Worm (Caenorhabditis elegans) whole organism, L4 larva: Measurements from ENCODE around the gene rib-1.

Experiments
- F37D6.2 ChIP-seq: sonication (generic microtip); optimal IDR thresholded peaks from 2 replicates; lab custom pipeline; 2016; ENCODE audit warnings: mild to moderate bottlenecking, missing genetic modification characterization, missing compliant biosample characterization
- F49E8.2 ChIP-seq: sonication (generic microtip); optimal IDR thresholded peaks from 2 replicates; lab custom pipeline; 2016; ENCODE audit warnings: missing compliant biosample characterization, mild to moderate bottlenecking, missing genetic modification characterization, borderline replicate concordance
- R02D3.7 ChIP-seq: fragments of 150-350 bp; sonication (generic microtip); optimal IDR thresholded peaks from 3 replicates; lab custom pipeline; 2014; ENCODE audit warnings: missing biosample characterization, missing genetic modification characterization
- Y105C5A.15 ChIP-seq: fragments of 200-800 bp; sonication (Bioruptor generic); IDR thresholded peaks from 2 replicates; pipeline ENCODE4 v1.3.6; 2022; ENCODE audit warnings: missing genetic modification characterization, missing compliant biosample characterization
- ZK337.2 ChIP-seq: fragments of 200-800 bp; sonication (Bioruptor generic); IDR thresholded peaks from 2 replicates; pipeline ENCODE4 v1.3.6; 2022; ENCODE audit warnings: missing genetic modification reagents, missing genetic modification characterization, missing compliant biosample characterization
- ZK546.5 ChIP-seq, 2 experiments: sonication (generic microtip); optimal IDR thresholded peaks; 2 replicates each; lab custom pipeline; 2017; ENCODE audit warnings: missing biosample characterization in 2 of 2, missing genetic modification characterization in 2 of 2
- attf-4 ChIP-seq: sonication (generic microtip); optimal IDR thresholded peaks from 3 replicates; lab custom pipeline; 2017; ENCODE audit warnings: missing biosample characterization, missing genetic modification characterization
- ceh-20 ChIP-seq: fragments of 200-800 bp; sonication (Bioruptor generic); IDR thresholded peaks from 2 replicates; pipeline ENCODE4 v1.3.6; 2022; ENCODE audit warnings: missing genetic modification reagents, missing genetic modification characterization, missing compliant biosample characterization
- ceh-62 ChIP-seq: sonication (generic microtip); optimal IDR thresholded peaks from 2 replicates; lab custom pipeline; 2017; ENCODE audit warnings: missing biosample characterization, missing genetic modification characterization
- cey-2 ChIP-seq: sonication (generic microtip); optimal IDR thresholded peaks from 3 replicates; lab custom pipeline; 2017; ENCODE audit warnings: missing genetic modification characterization, mild to moderate bottlenecking, missing compliant biosample characterization, antibody characterized with exemption, borderline replicate concordance; ENCODE audit not compliant: insufficient read depth
- ctbp-1 ChIP-seq: fragments of 200-800 bp; sonication (Bioruptor generic); IDR thresholded peaks from 2 replicates; pipeline ENCODE4 v1.3.6; 2022; ENCODE audit warnings: missing genetic modification reagents, missing genetic modification characterization, missing compliant biosample characterization
- daf-12 ChIP-seq: fragments of 150-350 bp; optimal IDR thresholded peaks from 2 replicates; lab custom pipeline; 2014; ENCODE audit warnings: missing biosample characterization, missing genetic modification reagents, missing genetic modification characterization
- daf-16 ChIP-seq, 3 experiments: sonication (generic microtip); optimal IDR thresholded peaks; 2 replicates each; lab custom pipeline; 2016 to 2017; ENCODE audit warnings: missing genetic modification characterization in 3 of 3, missing genetic modification reagents in 3 of 3, mild to moderate bottlenecking in 2 of 3, missing compliant biosample characterization in 2 of 3, missing biosample characterization in 1 of 3, moderate library complexity in 1 of 3
- daf-19 ChIP-seq: fragments of 200-800 bp; sonication (Bioruptor generic); conservative IDR thresholded peaks from 2 replicates; pipeline ENCODE4 v1.3.6; 2022; ENCODE audit warnings: missing genetic modification characterization, missing compliant biosample characterization
- dmd-8 ChIP-seq: fragments of 200-800 bp; sonication (Bioruptor generic); IDR thresholded peaks from 2 replicates; pipeline ENCODE4 v1.3.6; 2022; ENCODE audit warnings: missing genetic modification characterization, missing compliant biosample characterization
- dpl-1 ChIP-seq: fragments of 150-350 bp; optimal IDR thresholded peaks from 2 replicates; lab custom pipeline; 2014; ENCODE audit warnings: missing biosample characterization, missing genetic modification reagents, missing genetic modification characterization
- duxl-1 ChIP-seq: sonication (generic microtip); optimal IDR thresholded peaks from 2 replicates; lab custom pipeline; 2016; ENCODE audit warnings: mild to moderate bottlenecking, missing genetic modification characterization, moderate library complexity, missing compliant biosample characterization; ENCODE audit not compliant: poor library complexity
- dve-1 ChIP-seq: sonication (generic microtip); optimal IDR thresholded peaks from 2 replicates; lab custom pipeline; 2017; ENCODE audit warnings: antibody characterized with exemption, mild to moderate bottlenecking, missing genetic modification characterization, missing compliant biosample characterization; ENCODE audit not compliant: insufficient read depth
- egl-43 ChIP-seq: fragments of 200-800 bp; sonication (Bioruptor generic); IDR thresholded peaks from 2 replicates; pipeline ENCODE4 v1.3.6; 2022; ENCODE audit warnings: missing genetic modification reagents, missing genetic modification characterization, missing compliant biosample characterization
- hif-1 ChIP-seq, 2 experiments: sonication (generic microtip); optimal IDR thresholded peaks; 2 replicates each; lab custom pipeline; 2016 to 2017; ENCODE audit warnings: missing compliant biosample characterization in 2 of 2, missing genetic modification characterization in 2 of 2, missing genetic modification reagents in 2 of 2, missing genotype in 2 of 2, mild to moderate bottlenecking in 1 of 2
- hmg-1.1 ChIP-seq: fragments of 200-800 bp; sonication (Bioruptor generic); IDR thresholded peaks from 2 replicates; pipeline ENCODE4 v1.3.6; 2022; ENCODE audit warnings: missing genetic modification reagents, missing genetic modification characterization, missing compliant biosample characterization
- lim-7 ChIP-seq: fragments of 200-800 bp; sonication (Bioruptor generic); IDR thresholded peaks from 2 replicates; pipeline ENCODE4 v1.3.6; 2022; ENCODE audit warnings: missing genetic modification characterization, missing compliant biosample characterization
- lin-1 ChIP-seq: fragments of 200-800 bp; sonication (Bioruptor generic); IDR thresholded peaks from 2 replicates; pipeline ENCODE4 v1.3.6; 2022; ENCODE audit warnings: missing genetic modification reagents, missing genetic modification characterization, missing compliant biosample characterization
- lin-15B ChIP-seq: fragments of 150-350 bp; sonication (generic microtip); optimal IDR thresholded peaks from 3 replicates; lab custom pipeline; 2014; ENCODE audit warnings: missing biosample characterization, missing genetic modification characterization
- lin-38 ChIP-seq: fragments of 200-800 bp; sonication (Bioruptor generic); IDR thresholded peaks from 2 replicates; pipeline ENCODE4 v1.3.6; 2022; ENCODE audit warnings: missing genetic modification reagents, missing genetic modification characterization, missing compliant biosample characterization
- lsy-2 ChIP-seq, 2 experiments: fragments of 150-350 bp in 1 of 2; sonication (generic microtip) in 1 of 2; optimal IDR thresholded peaks; 2 replicates each; lab custom pipeline; 2014 to 2017; ENCODE audit warnings: missing biosample characterization in 2 of 2, missing genetic modification characterization in 2 of 2
- madf-5 ChIP-seq, 2 experiments: fragments of 200-800 bp; sonication (Bioruptor generic); IDR thresholded peaks; 2 replicates each; pipeline ENCODE4 v1.3.6; 2022; ENCODE audit warnings: missing compliant biosample characterization in 2 of 2, missing genetic modification characterization in 2 of 2
- madf-9 ChIP-seq: fragments of 200-800 bp; sonication (Bioruptor generic); conservative IDR thresholded peaks from 2 replicates; pipeline ENCODE4 v1.3.6; 2022; ENCODE audit warnings: missing genetic modification reagents, missing genetic modification characterization, missing compliant biosample characterization
- mep-1 ChIP-seq: fragments of 150-350 bp; sonication (generic microtip); optimal IDR thresholded peaks from 3 replicates; lab custom pipeline; 2014; ENCODE audit warnings: missing biosample characterization, missing genetic modification characterization
- mes-2 ChIP-seq: sonication (generic microtip); optimal IDR thresholded peaks from 2 replicates; lab custom pipeline; 2016; ENCODE audit warnings: missing genotype, mild to moderate bottlenecking, missing genetic modification characterization, missing compliant biosample characterization; ENCODE audit not compliant: poor library complexity, severe bottlenecking
- mxl-3 ChIP-seq: fragments of 200-800 bp; sonication (Bioruptor generic); optimal IDR thresholded peaks from 2 replicates; lab custom pipeline; 2018; ENCODE audit warnings: mild to moderate bottlenecking, missing genetic modification characterization, missing compliant biosample characterization
- nhr-25 ChIP-seq: sonication (generic microtip); optimal IDR thresholded peaks from 2 replicates; lab custom pipeline; 2017; ENCODE audit warnings: missing genetic modification characterization, mild to moderate bottlenecking, missing compliant biosample characterization, antibody characterized with exemption, moderate library complexity, borderline replicate concordance; ENCODE audit not compliant: insufficient read depth
- nhr-6 ChIP-seq: fragments of 150-350 bp; optimal IDR thresholded peaks from 2 replicates; lab custom pipeline; 2014; ENCODE audit warnings: missing biosample characterization, missing genetic modification characterization
- nhr-77 ChIP-seq: fragments of 150-350 bp; optimal IDR thresholded peaks from 2 replicates; lab custom pipeline; 2014; ENCODE audit warnings: missing biosample characterization, missing genetic modification characterization
- pha-4 ChIP-seq, 2 experiments: fragments of 150-350 bp in 1 of 2; fragments of 200-800 bp in 1 of 2; sonication (Bioruptor generic) in 1 of 2; IDR thresholded peaks in 1 of 2; optimal IDR thresholded peaks in 1 of 2; 2 replicates each; pipeline versions ENCODE4 v1.3.6 to Lab custom; 2014 to 2022; ENCODE audit warnings: missing genetic modification characterization in 2 of 2, missing genetic modification reagents in 2 of 2, missing biosample characterization in 1 of 2, missing compliant biosample characterization in 1 of 2
- rbr-2 ChIP-seq: sonication (generic microtip); optimal IDR thresholded peaks from 2 replicates; lab custom pipeline; 2016; ENCODE audit warnings: missing genotype, missing genetic modification characterization, missing compliant biosample characterization
- snpc-1.2 ChIP-seq: fragments of 200-800 bp; sonication (Bioruptor generic); IDR thresholded peaks from 2 replicates; pipeline ENCODE4 v1.3.6; 2022; ENCODE audit warnings: missing genetic modification reagents, missing genetic modification characterization, missing compliant biosample characterization
- snpc-4 ChIP-seq: fragments of 150-350 bp; optimal IDR thresholded peaks from 2 replicates; lab custom pipeline; 2014; ENCODE audit warnings: missing biosample characterization, missing genetic modification characterization
- tra-1 ChIP-seq: fragments of 200-800 bp; sonication (Bioruptor generic); IDR thresholded peaks from 2 replicates; pipeline ENCODE4 v1.3.6; 2022; ENCODE audit warnings: missing genetic modification reagents, missing genetic modification characterization, missing compliant biosample characterization
- unc-130 ChIP-seq: sonication (generic microtip); optimal IDR thresholded peaks from 2 replicates; lab custom pipeline; 2016; ENCODE audit warnings: missing genetic modification reagents, missing genetic modification characterization, missing compliant biosample characterization
- unc-39 ChIP-seq: sonication (generic microtip); optimal IDR thresholded peaks from 2 replicates; lab custom pipeline; 2017; ENCODE audit warnings: missing biosample characterization, missing genetic modification characterization
- unc-62 ChIP-seq, 3 experiments: fragments of 150-350 bp in 1 of 3; sonication (generic microtip); optimal IDR thresholded peaks in 2 of 3; peaks in 1 of 3; 1 replicate in 1 of 3; 2 replicates in 2 of 3; lab custom pipeline; 2014 to 2017; ENCODE audit warnings: missing biosample characterization in 3 of 3, missing genetic modification characterization in 3 of 3, missing genetic modification reagents in 3 of 3, missing genotype in 1 of 3

rib-1 gene

ce11 chrIV:11592820-11593219 is 14.2 kb downstream of the rib-1 start:
- TF ChIP-seq mes-2 (tag; lab: Kevin White, UChicago) (peak; percentile 95), hif-1 (tag; optimal IDR thresholded peaks at IDR 0.05; lab: Kevin White, UChicago) (peak in 1 of 2 experiments; percentile 64), duxl-1 (peak; percentile 31), mxl-3 (GFP tag; lab: Kevin White, UChicago) (no peak), lin-1 (GFP tag; lab: Robert Waterston, UW) (0 out of 2 replicates have a peak, but pooled peaks have one; percentile 25), madf-9 (GFP tag; lab: Robert Waterston, UW) (0 out of 2 replicates have a peak, but pooled peaks have one; percentile 18), unc-130 (GFP tag; lab: Kevin White, UChicago) (peak; percentile 52), nhr-6 (tag; lab: Kevin White, UChicago) (peak; percentile 44), daf-12 (tag; lab: Kevin White, UChicago) (no peak), dve-1 (tag; lab: Kevin White, UChicago) (peak; percentile 38), ctbp-1 (GFP tag; lab: Robert Waterston, UW) (no peak), snpc-1.2 (0 out of 2 replicates have a peak, but pooled peaks have one; percentile 41), lsy-2 (tag; optimal IDR thresholded peaks at IDR 0.05; lab: Kevin White, UChicago) (peak in 1 of 2 experiments; percentile 69), R02D3.7 (tag; lab: Kevin White, UChicago) (no peak), lin-38 (GFP tag; lab: Robert Waterston, UW) (peak; percentile 49), dpl-1 (GFP tag; lab: Kevin White, UChicago) (peak; percentile 29), daf-16 (GFP tag; optimal IDR thresholded peaks at IDR 0.05; lab: Kevin White, UChicago) (no peak), daf-16 (tag; optimal IDR thresholded peaks at IDR 0.05; lab: Kevin White, UChicago) (peak; percentile 19), ceh-20 (0 out of 2 replicates have a peak, but pooled peaks have one; percentile 14)

ce11 chrIV:11593415-11594190 is 15.0 kb downstream of the rib-1 start, which contains the start of gene F40F11.3:
Gene F40F11.3, minus strand, starts transcription at chrIV:11594003.
- TF ChIP-seq lin-15B (tag; lab: Kevin White, UChicago), result no peak
- TF ChIP-seq daf-19 (GFP tag; lab: Robert Waterston, UW), result peak; percentile 62
- TF ChIP-seq ZK546.5 (tag; optimal IDR thresholded peaks at IDR 0.05; lab: Kevin White, UChicago), result peak in 1 of 2 experiments; percentile 17
- peak; percentile 86 for TF ChIP-seq rbr-2 (tag; lab: Kevin White, UChicago)
- TF ChIP-seq hmg-1.1 (GFP tag; lab: Robert Waterston, UW), result peak; percentile 95
- TF ChIP-seq F37D6.2 (tag; lab: Kevin White, UChicago), result peak; percentile 68
- no peak for TF ChIP-seq unc-39 (tag; lab: Kevin White, UChicago)
- peak in 1 of 2 experiments; percentile 99 for TF ChIP-seq unc-62 (GFP tag; optimal IDR thresholded peaks at IDR 0.05 in 1 of 2; lab: Kevin White, UChicago)
- no peak for TF ChIP-seq unc-62 (tag; optimal IDR thresholded peaks at IDR 0.05; lab: Kevin White, UChicago)
- TF ChIP-seq mep-1, result peak; percentile 81
- TF ChIP-seq nhr-6 (tag; lab: Kevin White, UChicago), result peak; percentile 69
- peak; percentile 67 for TF ChIP-seq lin-38 (GFP tag; lab: Robert Waterston, UW)
- peak; percentile 25; the same call in 1 of the 2 replicates for TF ChIP-seq dmd-8 (GFP tag; lab: Robert Waterston, UW)
- peak; percentile 85 for TF ChIP-seq dve-1 (tag; lab: Kevin White, UChicago)
- TF ChIP-seq attf-4 (tag; lab: Kevin White, UChicago), result peak; percentile 38
- TF ChIP-seq R02D3.7 (tag; lab: Kevin White, UChicago), result no peak
- peak; percentile 78 to 91 for TF ChIP-seq lsy-2 (tag; optimal IDR thresholded peaks at IDR 0.05; lab: Kevin White, UChicago)
- TF ChIP-seq pha-4 (GFP tag; IDR thresholded peaks at IDR 0.05; lab: Robert Waterston, UW), result peak; percentile 30; the same call in 1 of the 2 replicates
- peak; percentile 62 for TF ChIP-seq pha-4 (tag; optimal IDR thresholded peaks at IDR 0.05; lab: Kevin White, UChicago)
- no peak for TF ChIP-seq snpc-4 (tag; lab: Kevin White, UChicago)
- TF ChIP-seq egl-43, result peak; percentile 47; the same call in 1 of the 2 replicates
- no peak for TF ChIP-seq Y105C5A.15 (GFP tag; lab: Robert Waterston, UW)
- no peak for TF ChIP-seq cey-2
- TF ChIP-seq nhr-77 (tag; lab: Kevin White, UChicago), result peak; percentile 17
- TF ChIP-seq madf-9 (GFP tag; lab: Robert Waterston, UW), result no peak; the same call in 1 of the 2 replicates
- peak; percentile 38 for TF ChIP-seq nhr-25 (tag; lab: Kevin White, UChicago)
- TF ChIP-seq ceh-62 (tag; lab: Kevin White, UChicago), result no peak
- no peak for TF ChIP-seq F49E8.2
- peak; percentile 87 for TF ChIP-seq mxl-3 (GFP tag; lab: Kevin White, UChicago)
- peak; percentile 71; the same call in 1 of the 2 replicates for TF ChIP-seq lim-7 (GFP tag; lab: Robert Waterston, UW)
- TF ChIP-seq ZK337.2 (GFP tag; lab: Robert Waterston, UW), result peak; percentile 65; the same call in 1 of the 2 replicates
- TF ChIP-seq madf-5 (GFP tag; IDR thresholded peaks at IDR 0.05; lab: Robert Waterston, UW), result no peak
- TF ChIP-seq tra-1 (GFP tag; lab: Robert Waterston, UW), result peak; percentile 72
